Fruit fly (Drosophila melanogaster): ENCODE data around the gene DIP-iota.

Gene DIP-iota

dm6 chr2L:6601018-6601505 is 20.4 kb downstream of the DIP-iota start, which contains the start of gene Dpp10 (continued):
- TF ChIP-seq CG7987 (GFP tag; optimal IDR thresholded peaks at IDR 0.05) (peak; percentile 60), CG12391 (tag; optimal IDR thresholded peaks at IDR 0.05) (peak; percentile 90), CG1602 (GFP tag; optimal IDR thresholded peaks at IDR 0.05) (peak; percentile 72), Ravus (GFP tag; IDR thresholded peaks at IDR 0.05) (peak; percentile 91), Hmr (GFP tag; optimal IDR thresholded peaks at IDR 0.05) (peak; percentile 97), CG12769 (tag; optimal IDR thresholded peaks at IDR 0.05) (peak; percentile 94), tin (GFP tag; optimal IDR thresholded peaks at IDR 0.05) (peak; percentile 83), CG14014 (GFP tag; IDR thresholded peaks at IDR 0.05) (peak; percentile 98), Jarid2 (GFP tag; optimal IDR thresholded peaks at IDR 0.05) (peak; percentile 55), Aef1 (GFP tag; IDR thresholded peaks at IDR 0.05) (peak; percentile 96), CG11093 (GFP tag; IDR thresholded peaks at IDR 0.05) (peak; percentile 91), row (GFP tag; IDR thresholded peaks at IDR 0.05) (peak; percentile 98), CG18599 (GFP tag; optimal IDR thresholded peaks at IDR 0.05) (peak; percentile 98), CG30403 (GFP tag; optimal IDR thresholded peaks at IDR 0.05) (peak; percentile 95), H15 (GFP tag; IDR thresholded peaks at IDR 0.05) (peak; percentile 86), CG4854 (GFP tag; optimal IDR thresholded peaks at IDR 0.05) (peak; percentile 87), Ptx1 (GFP tag; IDR thresholded peaks at IDR 0.05) (peak; percentile 97), her (GFP tag; optimal IDR thresholded peaks at IDR 0.05) (peak; percentile 80), CG14441 (GFP tag; IDR thresholded peaks at IDR 0.05) (peak; percentile 96), CG10462 (GFP tag; optimal IDR thresholded peaks at IDR 0.05) (peak; percentile 77), CG7271 (tag; optimal IDR thresholded peaks at IDR 0.05) (no peak), NK7.1 (GFP tag; optimal IDR thresholded peaks at IDR 0.05) (peak; percentile 75), CG6175 (GFP tag; IDR thresholded peaks at IDR 0.05) (peak; percentile 94), Asciz (GFP tag; optimal IDR thresholded peaks at IDR 0.05) (peak; percentile 78), otp (GFP tag; IDR thresholded peaks at IDR 0.05) (peak; percentile 71; the same call in 2 of the 3 replicates), Opbp (GFP tag; IDR thresholded peaks at IDR 0.05; ENCODE audit: partially characterized antibody) (no peak), CG17912 (GFP tag; optimal IDR thresholded peaks at IDR 0.05) (peak; percentile 4), CG2120 (GFP tag; optimal IDR thresholded peaks at IDR 0.05) (peak; percentile 98), CG9215 (GFP tag; IDR thresholded peaks at IDR 0.05) (peak; percentile 97), CG33213 (GFP tag; optimal IDR thresholded peaks at IDR 0.05) (peak; percentile 74), onecut (GFP tag; IDR thresholded peaks at IDR 0.05) (peak; percentile 88), salm (tag; optimal IDR thresholded peaks at IDR 0.05) (peak; percentile 60), rib (GFP tag; IDR thresholded peaks at IDR 0.05) (peak; percentile 96), cad (GFP tag; optimal IDR thresholded peaks at IDR 0.05) (no peak), TFAM (GFP tag; optimal IDR thresholded peaks at IDR 0.05) (no peak), CG17359 (tag; optimal IDR thresholded peaks at IDR 0.05) (peak; percentile 89), Mes4 (GFP tag; optimal IDR thresholded peaks at IDR 0.05) (peak; percentile 62), CG14965 (GFP tag; optimal IDR thresholded peaks at IDR 0.05; ENCODE audit: borderline replicate concordance) (no peak), Dbx (GFP tag; IDR thresholded peaks at IDR 0.05) (peak; percentile 98), Mrtf (GFP tag; IDR thresholded peaks at IDR 0.05) (peak; percentile 96), BtbVII (GFP tag; optimal IDR thresholded peaks at IDR 0.05) (peak; percentile 91), CG6854 (GFP tag; optimal IDR thresholded peaks at IDR 0.05) (peak; percentile 87), HLH54F (GFP tag; optimal IDR thresholded peaks at IDR 0.05) (peak; percentile 93), psq (GFP tag; optimal IDR thresholded peaks at IDR 0.05) (peak; percentile 12), CG10543 (GFP tag; optimal IDR thresholded peaks at IDR 0.05) (peak; percentile 94), NFAT (GFP tag; IDR thresholded peaks at IDR 0.05) (peak; percentile 93), seq (GFP tag; IDR thresholded peaks at IDR 0.05) (peak; percentile 95), YL-1 (GFP tag; optimal IDR thresholded peaks at IDR 0.05) (peak; percentile 55), CG17829 (tag; optimal IDR thresholded peaks at IDR 0.05) (peak; percentile 75), CG7745 (tag; optimal IDR thresholded peaks at IDR 0.05) (no peak), gem (tag; optimal IDR thresholded peaks at IDR 0.05) (peak; percentile 95)
